Worm (Caenorhabditis elegans) whole organism, L3 larva: ENCODE measurements around the gene sur-7.

Experiments
- R02D3.7 ChIP-seq: fragments of 150-350 bp; optimal IDR thresholded peaks from 2 replicates; lab custom pipeline; 2014; ENCODE audit warnings: missing biosample characterization, missing genetic modification characterization
- ZK546.5 ChIP-seq: sonication (generic microtip); optimal IDR thresholded peaks from 2 replicates; lab custom pipeline; 2017; ENCODE audit warnings: missing biosample characterization, missing genetic modification characterization
- ama-1 ChIP-seq: fragments of 150-350 bp; optimal IDR thresholded peaks from 2 replicates; lab custom pipeline; 2018
- ceh-16 ChIP-seq: sonication (generic microtip); optimal IDR thresholded peaks from 2 replicates; lab custom pipeline; 2017; ENCODE audit warnings: missing biosample characterization, missing genetic modification characterization
- ceh-28 ChIP-seq: fragments of 150-350 bp; optimal IDR thresholded peaks from 2 replicates; lab custom pipeline; 2014; ENCODE audit warnings: missing biosample characterization, missing genetic modification reagents, missing genetic modification characterization
- ceh-82 ChIP-seq: fragments of 150-350 bp; optimal IDR thresholded peaks from 2 replicates; lab custom pipeline; 2014; ENCODE audit warnings: missing biosample characterization, missing genetic modification characterization
- ceh-9 ChIP-seq: sonication (generic microtip); optimal IDR thresholded peaks from 2 replicates; lab custom pipeline; 2018; ENCODE audit warnings: missing biosample characterization, missing genetic modification characterization
- egl-27 ChIP-seq: sonication (generic microtip); optimal IDR thresholded peaks from 4 replicates; lab custom pipeline; 2017; ENCODE audit warnings: missing biosample characterization, missing genetic modification reagents, missing genetic modification characterization
- egl-5 ChIP-seq: fragments of 150-350 bp; optimal IDR thresholded peaks from 2 replicates; lab custom pipeline; 2017; ENCODE audit warnings: missing biosample characterization, missing genetic modification reagents, missing genetic modification characterization, inconsistent platforms
- elt-2 ChIP-seq: sonication (generic microtip); optimal IDR thresholded peaks from 2 replicates; lab custom pipeline; 2016; ENCODE audit warnings: missing genetic modification reagents, mild to moderate bottlenecking, missing genetic modification characterization, missing compliant biosample characterization
- fkh-10 ChIP-seq: sonication (generic microtip); optimal IDR thresholded peaks from 2 replicates; lab custom pipeline; 2017; ENCODE audit warnings: missing biosample characterization, missing genetic modification reagents, missing genetic modification characterization
- fkh-2 ChIP-seq: fragments of 150-350 bp; optimal IDR thresholded peaks from 2 replicates; lab custom pipeline; 2014; ENCODE audit warnings: missing biosample characterization, missing genetic modification reagents, missing genetic modification characterization
- fos-1 ChIP-seq: fragments of 150-350 bp; optimal IDR thresholded peaks from 2 replicates; lab custom pipeline; 2014; ENCODE audit warnings: missing biosample characterization, missing genetic modification characterization
- hmg-11 ChIP-seq: sonication (generic microtip); optimal IDR thresholded peaks from 2 replicates; lab custom pipeline; 2016; ENCODE audit warnings: missing genetic modification characterization, missing compliant biosample characterization
- lin-39 ChIP-seq: fragments of 150-350 bp; optimal IDR thresholded peaks from 2 replicates; lab custom pipeline; 2018; ENCODE audit warnings: missing biosample characterization, missing genetic modification reagents, missing genetic modification characterization
- lsy-12 ChIP-seq: sonication (generic microtip); optimal IDR thresholded peaks from 2 replicates; lab custom pipeline; 2016; ENCODE audit warnings: mild to moderate bottlenecking, missing genetic modification characterization, missing compliant biosample characterization
- mdl-1 ChIP-seq: fragments of 150-350 bp; optimal IDR thresholded peaks from 2 replicates; lab custom pipeline; 2014; ENCODE audit warnings: missing biosample characterization, missing genetic modification characterization
- mml-1 ChIP-seq: fragments of 150-350 bp; sonication (generic microtip); optimal IDR thresholded peaks from 3 replicates; lab custom pipeline; 2014; ENCODE audit warnings: missing biosample characterization, missing genetic modification characterization
- nfya-1 ChIP-seq: sonication (generic microtip); optimal IDR thresholded peaks from 2 replicates; lab custom pipeline; 2017; ENCODE audit warnings: missing genetic modification characterization, mild to moderate bottlenecking, missing compliant biosample characterization, antibody characterized with exemption, moderate library complexity; ENCODE audit not compliant: insufficient read depth
- nhr-11 ChIP-seq: fragments of 150-350 bp; optimal IDR thresholded peaks from 2 replicates; lab custom pipeline; 2014; ENCODE audit warnings: missing biosample characterization, missing genetic modification characterization
- nhr-12 ChIP-seq: fragments of 150-350 bp; optimal IDR thresholded peaks from 2 replicates; lab custom pipeline; 2014; ENCODE audit warnings: missing biosample characterization, missing genetic modification characterization
- nhr-23 ChIP-seq: fragments of 150-350 bp; optimal IDR thresholded peaks from 2 replicates; lab custom pipeline; 2014; ENCODE audit warnings: missing biosample characterization, missing genetic modification reagents, missing genetic modification characterization
- nhr-237 ChIP-seq: fragments of 150-350 bp; optimal IDR thresholded peaks from 2 replicates; lab custom pipeline; 2014; ENCODE audit warnings: missing biosample characterization, missing genetic modification characterization
- nhr-25 ChIP-seq: sonication (generic microtip); optimal IDR thresholded peaks from 2 replicates; lab custom pipeline; 2017; ENCODE audit warnings: missing biosample characterization, missing genetic modification characterization
- nhr-28 ChIP-seq: fragments of 150-350 bp; optimal IDR thresholded peaks from 2 replicates; lab custom pipeline; 2014; ENCODE audit warnings: missing biosample characterization, missing genetic modification characterization
- nhr-43 ChIP-seq: sonication (generic microtip); optimal IDR thresholded peaks from 2 replicates; lab custom pipeline; 2016; ENCODE audit warnings: mild to moderate bottlenecking, missing genetic modification characterization, missing compliant biosample characterization; ENCODE audit not compliant: poor library complexity, severe bottlenecking
- nhr-67 ChIP-seq: fragments of 150-350 bp; optimal IDR thresholded peaks from 2 replicates; lab custom pipeline; 2014; ENCODE audit warnings: missing biosample characterization, missing genetic modification characterization
- nhr-77 ChIP-seq: fragments of 150-350 bp; optimal IDR thresholded peaks from 2 replicates; lab custom pipeline; 2014; ENCODE audit warnings: missing biosample characterization, missing genetic modification characterization
- pha-4 ChIP-seq: fragments of 150-350 bp; optimal IDR thresholded peaks from 2 replicates; lab custom pipeline; 2014; ENCODE audit warnings: missing biosample characterization, missing genetic modification reagents, missing genetic modification characterization
- pqm-1 ChIP-seq: fragments of 150-350 bp; optimal IDR thresholded peaks from 2 replicates; lab custom pipeline; 2017; ENCODE audit warnings: missing biosample characterization, missing genetic modification characterization, inconsistent platforms
- sea-2 ChIP-seq: fragments of 150-350 bp; sonication (generic microtip); optimal IDR thresholded peaks from 4 replicates; lab custom pipeline; 2014; ENCODE audit warnings: missing biosample characterization, missing genetic modification reagents, missing genetic modification characterization
- skn-1 ChIP-seq: fragments of 150-350 bp; optimal IDR thresholded peaks from 2 replicates; lab custom pipeline; 2014; ENCODE audit warnings: missing biosample characterization, missing genetic modification characterization
- tbx-2 ChIP-seq: sonication (generic microtip); optimal IDR thresholded peaks from 2 replicates; lab custom pipeline; 2016; ENCODE audit warnings: mild to moderate bottlenecking, missing genetic modification characterization, missing compliant biosample characterization
- unc-39 ChIP-seq: sonication (generic microtip); optimal IDR thresholded peaks from 4 replicates; lab custom pipeline; 2017; ENCODE audit warnings: missing biosample characterization, missing genetic modification characterization
- unc-62 ChIP-seq: fragments of 150-350 bp; sonication (generic microtip); optimal IDR thresholded peaks from 4 replicates; lab custom pipeline; 2014; ENCODE audit warnings: missing biosample characterization, missing genetic modification reagents, missing genetic modification characterization
- zag-1 ChIP-seq: fragments of 150-350 bp; optimal IDR thresholded peaks from 2 replicates; lab custom pipeline; 2014; ENCODE audit warnings: missing biosample characterization, missing genetic modification characterization
- ztf-11 ChIP-seq: fragments of 150-350 bp; optimal IDR thresholded peaks from 2 replicates; lab custom pipeline; 2014; ENCODE audit warnings: missing biosample characterization, missing genetic modification characterization
- ztf-4 ChIP-seq: fragments of 150-350 bp; optimal IDR thresholded peaks from 2 replicates; lab custom pipeline; 2014; ENCODE audit warnings: missing biosample characterization, missing genetic modification characterization

sur-7 gene

ce11 chrX:16413208-16413995 lies 37.0 kb downstream of the sur-7 start:
- TF ChIP-seq pqm-1 (peak; percentile 27), skn-1 (no peak), elt-2 (tag; lab: Kevin White, UChicago) (peak; percentile 56)
- TF ChIP-seq, all 47 proteins: peak for 2

- TF ChIP-seq hmg-11 (tag; lab: Kevin White, UChicago) (peak; percentile 14), nhr-12 (tag; lab: Kevin White, UChicago) (no peak), tbx-2 (tag; lab: Kevin White, UChicago) (no peak), egl-5 (tag; lab: Kevin White, UChicago) (no peak), egl-27 (tag; lab: Kevin White, UChicago) (no peak), nhr-11 (no peak), pqm-1 (no peak), mml-1 (tag; lab: Kevin White, UChicago) (no peak), nhr-25 (tag; lab: Kevin White, UChicago) (peak; percentile 58), nhr-23 (tag; lab: Kevin White, UChicago) (peak; percentile 43), pha-4 (tag; lab: Kevin White, UChicago) (no peak), mdl-1 (tag; lab: Kevin White, UChicago) (no peak), fkh-10 (GFP tag; lab: Kevin White, UChicago) (no peak), ZK546.5 (tag; lab: Kevin White, UChicago) (no peak), ztf-11 (tag; lab: Kevin White, UChicago) (no peak), zag-1 (tag; lab: Kevin White, UChicago) (no peak), ceh-82 (tag; lab: Kevin White, UChicago) (no peak), fos-1 (no peak), lsy-12 (tag; lab: Kevin White, UChicago) (no peak), unc-39 (no peak), elt-2 (tag; lab: Kevin White, UChicago) (no peak), sea-2 (GFP tag; lab: Kevin White, UChicago) (no peak), nfya-1 (no peak), ceh-9 (tag; lab: Kevin White, UChicago) (no peak), fkh-2 (tag; lab: Kevin White, UChicago) (no peak), ama-1 (lab: Kevin White, UChicago) (no peak), lin-39 (tag; lab: Kevin White, UChicago) (no peak), nhr-43 (tag; lab: Kevin White, UChicago) (no peak), nhr-67 (tag; lab: Kevin White, UChicago) (no peak), ceh-28 (tag; lab: Kevin White, UChicago) (peak; percentile 13), ceh-16 (tag; lab: Kevin White, UChicago) (no peak), nhr-77 (tag; lab: Kevin White, UChicago) (no peak)
Observed at ce11 chrX:16414572-16414971, 38.2 kb downstream of the sur-7 start.

- TF ChIP-seq nhr-237 (no peak), egl-27 (tag; lab: Kevin White, UChicago) (no peak), ztf-11 (tag; lab: Kevin White, UChicago) (no peak), elt-2 (tag; lab: Kevin White, UChicago) (no peak), ceh-82 (tag; lab: Kevin White, UChicago) (no peak), ZK546.5 (tag; lab: Kevin White, UChicago) (no peak), nhr-67 (tag; lab: Kevin White, UChicago) (no peak), nfya-1 (no peak), nhr-28 (no peak), sea-2 (GFP tag; lab: Kevin White, UChicago) (no peak), nhr-12 (tag; lab: Kevin White, UChicago) (no peak), mml-1 (tag; lab: Kevin White, UChicago) (no peak), lin-39 (tag; lab: Kevin White, UChicago) (no peak), R02D3.7 (tag; lab: Kevin White, UChicago) (no peak), unc-62 (no peak), ztf-4 (tag; lab: Kevin White, UChicago) (no peak)
Observed at ce11 chrX:16416790-16417330, 40.5 kb downstream of the sur-7 start, which contains the start of gene eat-17. Gene eat-17, minus strand, starts transcription at chrX:16416840.
